Worm (Caenorhabditis elegans) whole organism, L3 larva: Measurements from ENCODE around the gene C08D8.1.

ENCODE experiments used
- R02D3.7 ChIP-seq: fragments of 150-350 bp; optimal IDR thresholded peaks from 2 replicates; lab custom pipeline; 2014; ENCODE audit warnings: missing biosample characterization, missing genetic modification characterization
- ZK546.5 ChIP-seq: sonication (generic microtip); optimal IDR thresholded peaks from 2 replicates; lab custom pipeline; 2017; ENCODE audit warnings: missing biosample characterization, missing genetic modification characterization
- ama-1 ChIP-seq: fragments of 150-350 bp; optimal IDR thresholded peaks from 2 replicates; lab custom pipeline; 2018
- ceh-16 ChIP-seq: sonication (generic microtip); optimal IDR thresholded peaks from 2 replicates; lab custom pipeline; 2017; ENCODE audit warnings: missing biosample characterization, missing genetic modification characterization
- egl-27 ChIP-seq: sonication (generic microtip); optimal IDR thresholded peaks from 4 replicates; lab custom pipeline; 2017; ENCODE audit warnings: missing biosample characterization, missing genetic modification reagents, missing genetic modification characterization
- fkh-10 ChIP-seq: sonication (generic microtip); optimal IDR thresholded peaks from 2 replicates; lab custom pipeline; 2017; ENCODE audit warnings: missing biosample characterization, missing genetic modification reagents, missing genetic modification characterization
- lsy-12 ChIP-seq: sonication (generic microtip); optimal IDR thresholded peaks from 2 replicates; lab custom pipeline; 2016; ENCODE audit warnings: mild to moderate bottlenecking, missing genetic modification characterization, missing compliant biosample characterization
- nfya-1 ChIP-seq: sonication (generic microtip); optimal IDR thresholded peaks from 2 replicates; lab custom pipeline; 2017; ENCODE audit warnings: missing genetic modification characterization, mild to moderate bottlenecking, missing compliant biosample characterization, antibody characterized with exemption, moderate library complexity; ENCODE audit not compliant: insufficient read depth
- nhr-12 ChIP-seq: fragments of 150-350 bp; optimal IDR thresholded peaks from 2 replicates; lab custom pipeline; 2014; ENCODE audit warnings: missing biosample characterization, missing genetic modification characterization
- nhr-237 ChIP-seq: fragments of 150-350 bp; optimal IDR thresholded peaks from 2 replicates; lab custom pipeline; 2014; ENCODE audit warnings: missing biosample characterization, missing genetic modification characterization
- nhr-43 ChIP-seq: sonication (generic microtip); optimal IDR thresholded peaks from 2 replicates; lab custom pipeline; 2016; ENCODE audit warnings: mild to moderate bottlenecking, missing genetic modification characterization, missing compliant biosample characterization; ENCODE audit not compliant: poor library complexity, severe bottlenecking
- nhr-67 ChIP-seq: fragments of 150-350 bp; optimal IDR thresholded peaks from 2 replicates; lab custom pipeline; 2014; ENCODE audit warnings: missing biosample characterization, missing genetic modification characterization
- pha-4 ChIP-seq: fragments of 150-350 bp; optimal IDR thresholded peaks from 2 replicates; lab custom pipeline; 2014; ENCODE audit warnings: missing biosample characterization, missing genetic modification reagents, missing genetic modification characterization
- snpc-4 ChIP-seq: fragments of 150-350 bp; optimal IDR thresholded peaks from 2 replicates; lab custom pipeline; 2014; ENCODE audit warnings: missing biosample characterization, missing genetic modification characterization

DNA sequence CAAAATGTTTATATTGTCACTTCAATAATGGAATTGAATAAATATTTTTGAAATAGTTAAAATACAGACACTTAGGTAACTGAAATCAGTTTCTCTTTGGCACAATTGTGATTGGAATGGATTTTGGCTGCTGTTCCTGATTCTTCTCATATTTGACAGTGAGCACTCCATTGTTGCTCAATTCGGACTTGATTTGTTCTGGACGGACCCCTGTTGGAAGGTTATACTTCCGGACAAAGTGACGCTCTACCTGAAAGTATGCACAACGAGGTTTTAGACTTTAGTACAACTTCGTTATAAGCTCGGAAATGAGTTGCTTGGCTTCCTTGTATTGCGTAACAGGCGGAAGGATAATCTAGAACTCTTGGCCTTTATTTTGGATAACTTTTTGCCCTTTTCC, 39.2 kb downstream of the C08D8.1 start:
- no peak for TF ChIP-seq ZK546.5 (tag; lab: Kevin White, UChicago)
- TF ChIP-seq nhr-12 = no peak
- no peak for TF ChIP-seq lsy-12
- no peak for TF ChIP-seq nhr-67 (tag; lab: Kevin White, UChicago)
- TF ChIP-seq nhr-43 (tag; lab: Kevin White, UChicago) = no peak
- TF ChIP-seq ama-1 (lab: Kevin White, UChicago) = no peak
- TF ChIP-seq nfya-1 (tag; lab: Kevin White, UChicago) = no peak
- TF ChIP-seq ceh-16 (tag; lab: Kevin White, UChicago) = no peak
- TF ChIP-seq R02D3.7 = no peak
- TF ChIP-seq nhr-237 = no peak
- no peak for TF ChIP-seq fkh-10 (GFP tag; lab: Kevin White, UChicago)
- no peak for TF ChIP-seq egl-27 (tag; lab: Kevin White, UChicago)
- TF ChIP-seq snpc-4 (tag; lab: Kevin White, UChicago) = no peak
- TF ChIP-seq pha-4 = no peak
